Fruit fly (Drosophila melanogaster): ENCODE data around the gene CG42464.

CG42464 gene

dm6 chr2L:3703260-3703659 lies 4.0 kb downstream of the CG42464 start, which contains the start of gene CG2816 (continued):
- TF ChIP-seq CG33557 (GFP tag; optimal IDR thresholded peaks at IDR 0.05), result no peak
- TF ChIP-seq lola (GFP tag; optimal IDR thresholded peaks at IDR 0.05), result no peak
- no peak for TF ChIP-seq ci (GFP tag; IDR thresholded peaks at IDR 0.05)
- peak; percentile 91 for TF ChIP-seq CG9817 (tag; optimal IDR thresholded peaks at IDR 0.05)
- TF ChIP-seq crp (GFP tag; optimal IDR thresholded peaks at IDR 0.05), result no peak
- peak; percentile 50 for TF ChIP-seq CG16863 (GFP tag; optimal IDR thresholded peaks at IDR 0.05)
- no peak for TF ChIP-seq nerfin-1 (tag; optimal IDR thresholded peaks at IDR 0.05)
- no peak for TF ChIP-seq Nf-YC (tag; optimal IDR thresholded peaks at IDR 0.05)
- peak; percentile 58 for TF ChIP-seq grau (tag; optimal IDR thresholded peaks at IDR 0.05)
- TF ChIP-seq pzg (GFP tag; optimal IDR thresholded peaks at IDR 0.05), result no peak
- no peak for TF ChIP-seq inv (GFP tag; IDR thresholded peaks at IDR 0.05; ENCODE audit: partially characterized antibody)
- TF ChIP-seq Hr39 (optimal IDR thresholded peaks at IDR 0.05), result no peak
- TF ChIP-seq CG9215 (GFP tag; IDR thresholded peaks at IDR 0.05), result no peak
- TF ChIP-seq hth (optimal IDR thresholded peaks at IDR 0.05), result no peak
- TF ChIP-seq aop (GFP tag; IDR thresholded peaks at IDR 0.05), result no peak
- peak; percentile 23 for TF ChIP-seq Sox102F (GFP tag; optimal IDR thresholded peaks at IDR 0.05)
- peak; percentile 7 for TF ChIP-seq en (GFP tag; optimal IDR thresholded peaks at IDR 0.05)
- peak; percentile 84 for TF ChIP-seq her (GFP tag; optimal IDR thresholded peaks at IDR 0.05)
- no peak for TF ChIP-seq CG9797 (GFP tag; optimal IDR thresholded peaks at IDR 0.05)
- TF ChIP-seq fd3F (GFP tag; optimal IDR thresholded peaks at IDR 0.05), result peak; percentile 45
- TF ChIP-seq dmrt99B (tag; optimal IDR thresholded peaks at IDR 0.05), result peak; percentile 48
- TF ChIP-seq Hand (GFP tag; optimal IDR thresholded peaks at IDR 0.05), result no peak
- no peak for TF ChIP-seq Ssrp (tag; optimal IDR thresholded peaks at IDR 0.05)
- no peak for TF ChIP-seq Lpt (GFP tag; optimal IDR thresholded peaks at IDR 0.05)
- peak; percentile 63 to 79 for TF ChIP-seq dpn (GFP tag; optimal IDR thresholded peaks at IDR 0.05)
- no peak for TF ChIP-seq CG8290 (GFP tag; optimal IDR thresholded peaks at IDR 0.05)
- TF ChIP-seq CG8290 (tag; optimal IDR thresholded peaks at IDR 0.05), result peak in 1 of 2 experiments; percentile 83
- TF ChIP-seq CG2129 (GFP tag; IDR thresholded peaks at IDR 0.05; ENCODE audit: partially characterized antibody), result no peak
- peak; percentile 70 for TF ChIP-seq Dbx (GFP tag; IDR thresholded peaks at IDR 0.05)
- peak; percentile 96 for TF ChIP-seq mam (GFP tag; optimal IDR thresholded peaks at IDR 0.05)
- TF ChIP-seq CG7357 (GFP tag; IDR thresholded peaks at IDR 0.05), result no peak
- TF ChIP-seq hkb (optimal IDR thresholded peaks at IDR 0.05), result no peak
- 0 out of 2 replicates have a peak, but pooled peaks have one; percentile 35 for TF ChIP-seq hkb (GFP tag; IDR thresholded peaks at IDR 0.05)
- peak; percentile 76 for TF ChIP-seq H2.0 (GFP tag; IDR thresholded peaks at IDR 0.05)
- TF ChIP-seq Hr78 (GFP tag; optimal IDR thresholded peaks at IDR 0.05), result no peak
- TF ChIP-seq slou (GFP tag; optimal IDR thresholded peaks at IDR 0.05), result peak; percentile 14
- TF ChIP-seq zen (tag; optimal IDR thresholded peaks at IDR 0.05), result no peak
- no peak for TF ChIP-seq CG3407 (GFP tag; optimal IDR thresholded peaks at IDR 0.05)
- TF ChIP-seq wdn (GFP tag; IDR thresholded peaks at IDR 0.05), result peak; percentile 81; the same call in 1 of the 2 replicates
- TF ChIP-seq CG6683 (GFP tag; optimal IDR thresholded peaks at IDR 0.05), result no peak
- no peak for TF ChIP-seq Hmx (GFP tag; optimal IDR thresholded peaks at IDR 0.05)
- TF ChIP-seq tx (GFP tag; optimal IDR thresholded peaks at IDR 0.05), result peak; percentile 37
- TF ChIP-seq Dip2 (GFP tag; IDR thresholded peaks at IDR 0.05), result no peak
- TF ChIP-seq CG1792 (GFP tag; optimal IDR thresholded peaks at IDR 0.05), result no peak
- TF ChIP-seq Abd-B (GFP tag; optimal IDR thresholded peaks at IDR 0.05), result peak; percentile 65
- TF ChIP-seq CG16815 (GFP tag; optimal IDR thresholded peaks at IDR 0.05), result peak; percentile 56
- no peak for TF ChIP-seq CG2875 (GFP tag; optimal IDR thresholded peaks at IDR 0.05)
- TF ChIP-seq Nf-YB (GFP tag; optimal IDR thresholded peaks at IDR 0.05), result no peak
- no peak; the same call in 1 of the 2 replicates for TF ChIP-seq ranshi (GFP tag; IDR thresholded peaks at IDR 0.05)
- TF ChIP-seq BEAF-32 (GFP tag; optimal IDR thresholded peaks at IDR 0.05), result no peak
- no peak for TF ChIP-seq CG17612 (GFP tag; IDR thresholded peaks at IDR 0.05)

All from whole organism, embryonic.